Worm (Caenorhabditis elegans): ENCODE data around the gene ZK1307.9.

DNA sequence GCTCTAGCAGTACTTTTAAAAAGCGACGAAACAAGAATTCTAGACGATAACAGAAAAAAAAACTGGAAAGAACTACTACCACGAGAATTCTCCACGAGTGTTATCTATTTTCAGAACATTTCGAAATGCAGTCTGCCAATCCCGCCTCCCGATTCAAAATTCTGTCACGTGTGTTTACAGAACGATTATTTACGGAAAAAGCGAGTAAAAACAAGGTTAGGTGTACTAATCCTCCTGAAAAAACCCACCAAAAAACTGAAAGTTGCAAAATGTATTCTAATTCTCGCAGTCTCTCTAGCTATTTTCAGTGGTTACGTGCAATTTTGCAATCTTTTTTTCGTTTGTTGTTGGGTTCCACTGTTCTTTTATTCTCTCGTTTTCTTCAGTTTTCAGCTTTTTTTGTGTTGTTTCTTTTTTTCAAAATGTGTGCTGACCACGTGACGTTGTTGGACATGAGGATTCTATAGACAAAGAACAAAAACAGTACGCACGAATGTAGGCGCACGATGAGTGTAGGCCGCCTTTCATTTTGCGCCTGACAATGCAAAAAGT is 42.7 kb upstream of the ZK1307.9 start:
- TF ChIP-seq mdl-1 (tag; optimal IDR thresholded peaks at IDR 0.05) (peak in 1 of 2 experiments; percentile 77), dpl-1 (GFP tag; optimal IDR thresholded peaks at IDR 0.05) (no peak), unc-62 (GFP tag; optimal IDR thresholded peaks at IDR 0.05 in 1 of 2) (no peak), unc-62 (tag; optimal IDR thresholded peaks at IDR 0.05) (no peak), zag-1 (tag; optimal IDR thresholded peaks at IDR 0.05) (no peak), ZK546.5 (tag; optimal IDR thresholded peaks at IDR 0.05) (no peak), nhr-11 (tag; optimal IDR thresholded peaks at IDR 0.05) (peak; percentile 59), sdz-12 (GFP tag; optimal IDR thresholded peaks at IDR 0.05) (no peak)
